ENCODE assay signal across 2 worm cellular contexts in the genomic region with DNA sequence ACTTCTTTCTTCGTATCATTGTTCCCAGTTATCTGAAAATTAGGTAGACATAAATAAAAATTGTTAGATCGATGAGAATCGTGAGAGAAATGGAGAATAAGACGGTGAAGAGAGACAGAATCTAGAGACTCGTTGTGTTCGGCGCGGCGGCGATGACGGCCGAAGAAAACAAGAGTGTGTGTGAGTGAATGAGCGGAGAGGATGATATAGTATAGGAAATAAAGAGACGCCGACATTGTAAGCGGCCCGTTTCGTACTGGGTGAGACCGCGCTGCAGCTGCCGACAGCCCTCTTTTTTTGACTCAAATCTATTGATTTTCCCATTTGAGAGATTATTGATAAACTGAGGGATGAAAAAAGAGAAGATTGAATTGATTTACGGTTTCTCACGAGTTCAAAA.
TF ChIP-seq lines count a peak whose summit lies in the region.

A gene (minus strand): TSS at position 32 of the 400 bp plus-strand sequence.

TF ChIP-seq in whole organism, L4 larva, 104 proteins besides CTCF, POLR2A, EP300 and RAD21 (continued from another document and continues in another):
- TF ChIP-seq spr-1 (tag; optimal IDR thresholded peaks at IDR 0.05; lab: Kevin White, UChicago) (no peak), daf-8 (GFP tag; IDR thresholded peaks at IDR 0.05; lab: Robert Waterston, UW) (no peak), spr-3 (GFP tag; optimal IDR thresholded peaks at IDR 0.05; lab: Kevin White, UChicago) (no peak), dve-1 (tag; optimal IDR thresholded peaks at IDR 0.05; lab: Kevin White, UChicago; ENCODE audit: insufficient read depth) (peak; percentile 34), ceh-82 (tag; optimal IDR thresholded peaks at IDR 0.05; lab: Kevin White, UChicago) (no peak), gei-8 (GFP tag; optimal IDR thresholded peaks at IDR 0.05; lab: Kevin White, UChicago) (no peak), ctbp-1 (GFP tag; IDR thresholded peaks at IDR 0.05; lab: Robert Waterston, UW) (peak; percentile 33; the same call in 1 of the 2 replicates), pha-4 (GFP tag; IDR thresholded peaks at IDR 0.05; lab: Robert Waterston, UW) (no peak), pha-4 (tag; optimal IDR thresholded peaks at IDR 0.05; lab: Kevin White, UChicago) (no peak), lin-15B (tag; optimal IDR thresholded peaks at IDR 0.05; lab: Kevin White, UChicago) (no peak), zip-2 (tag; optimal IDR thresholded peaks at IDR 0.05; lab: Kevin White, UChicago) (no peak), F37D6.2 (tag; optimal IDR thresholded peaks at IDR 0.05; lab: Kevin White, UChicago) (no peak), snpc-4 (tag; optimal IDR thresholded peaks at IDR 0.05; lab: Kevin White, UChicago) (no peak), Y75B8A.6 (GFP tag; IDR thresholded peaks at IDR 0.05; lab: Robert Waterston, UW) (no peak), skn-1 (tag; optimal IDR thresholded peaks at IDR 0.05; lab: Kevin White, UChicago) (no peak), unc-130 (GFP tag; optimal IDR thresholded peaks at IDR 0.05; lab: Kevin White, UChicago) (no peak), set-16 (GFP tag; IDR thresholded peaks at IDR 0.05; lab: Robert Waterston, UW) (no peak), lin-13 (GFP tag; optimal IDR thresholded peaks at IDR 0.05; lab: Kevin White, UChicago) (no peak), zag-1 (tag; optimal IDR thresholded peaks at IDR 0.05; lab: Kevin White, UChicago) (no peak), ces-1 (GFP tag; optimal IDR thresholded peaks at IDR 0.05; lab: Kevin White, UChicago) (no peak), daf-16 (GFP tag; optimal IDR thresholded peaks at IDR 0.05; lab: Kevin White, UChicago) (peak in 1 of 2 experiments; percentile 28), daf-16 (tag; optimal IDR thresholded peaks at IDR 0.05; lab: Kevin White, UChicago) (peak; percentile 65), ceh-28 (tag; optimal IDR thresholded peaks at IDR 0.05; lab: Kevin White, UChicago) (no peak), ceh-44 (GFP tag; IDR thresholded peaks at IDR 0.05; lab: Robert Waterston, UW) (no peak), arid-1 (GFP tag; conservative IDR thresholded peaks at IDR 0.05; lab: Robert Waterston, UW) (0 out of 2 replicates have a peak, but pooled peaks have one; percentile 4), duxl-1 (tag; optimal IDR thresholded peaks at IDR 0.05; lab: Kevin White, UChicago; ENCODE audit: poor library complexity) (no peak), hlh-30 (tag; optimal IDR thresholded peaks at IDR 0.05; lab: Kevin White, UChicago; ENCODE audit: insufficient read depth) (peak; percentile 9), rbr-2 (tag; optimal IDR thresholded peaks at IDR 0.05; lab: Kevin White, UChicago) (peak; percentile 29), nhr-6 (tag; optimal IDR thresholded peaks at IDR 0.05; lab: Kevin White, UChicago) (peak; percentile 5), lin-38 (GFP tag; IDR thresholded peaks at IDR 0.05; lab: Robert Waterston, UW) (peak; percentile 23; the same call in 1 of the 2 replicates), R02D3.7 (tag; optimal IDR thresholded peaks at IDR 0.05; lab: Kevin White, UChicago) (no peak), nhr-77 (tag; optimal IDR thresholded peaks at IDR 0.05; lab: Kevin White, UChicago) (peak; percentile 3), jun-1 (tag; optimal IDR thresholded peaks at IDR 0.05; lab: Kevin White, UChicago) (no peak), hmg-1.1 (GFP tag; IDR thresholded peaks at IDR 0.05; lab: Robert Waterston, UW) (peak; percentile 60; the same call in 1 of the 2 replicates), hif-1 (tag; optimal IDR thresholded peaks at IDR 0.05; lab: Kevin White, UChicago) (no peak), ZK546.5 (tag; optimal IDR thresholded peaks at IDR 0.05; lab: Kevin White, UChicago) (no peak), egl-27 (tag; optimal IDR thresholded peaks at IDR 0.05; lab: Kevin White, UChicago) (no peak), nhr-28 (tag; optimal IDR thresholded peaks at IDR 0.05; lab: Kevin White, UChicago) (peak; percentile 53), hlh-11 (tag; optimal IDR thresholded peaks at IDR 0.05; lab: Kevin White, UChicago) (peak; percentile 70), nhr-237 (tag; optimal IDR thresholded peaks at IDR 0.05; lab: Kevin White, UChicago) (no peak), Y48G9A.11 (GFP tag; IDR thresholded peaks at IDR 0.05; lab: Robert Waterston, UW) (no peak), T26A8.4 (GFP tag; IDR thresholded peaks at IDR 0.05; lab: Robert Waterston, UW) (no peak), daf-12 (tag; optimal IDR thresholded peaks at IDR 0.05; lab: Kevin White, UChicago) (no peak), unc-39 (tag; optimal IDR thresholded peaks at IDR 0.05; lab: Kevin White, UChicago) (no peak), aly-2 (tag; optimal IDR thresholded peaks at IDR 0.05; lab: Kevin White, UChicago) (no peak), snpc-1.2 (GFP tag; IDR thresholded peaks at IDR 0.05; lab: Robert Waterston, UW) (no peak), cey-2 (tag; optimal IDR thresholded peaks at IDR 0.05; lab: Kevin White, UChicago; ENCODE audit: borderline replicate concordance, insufficient read depth) (no peak), T20F7.1 (GFP tag; optimal IDR thresholded peaks at IDR 0.05; lab: Kevin White, UChicago) (no peak), mes-2 (tag; optimal IDR thresholded peaks at IDR 0.05; lab: Kevin White, UChicago; ENCODE audit: poor library complexity, severe bottlenecking) (peak; percentile 59), nhr-76 (tag; optimal IDR thresholded peaks at IDR 0.05; lab: Kevin White, UChicago) (no peak), ztf-7 (tag; optimal IDR thresholded peaks at IDR 0.05; lab: Kevin White, UChicago) (no peak), madf-9 (GFP tag; conservative IDR thresholded peaks at IDR 0.05; lab: Robert Waterston, UW) (0 out of 2 replicates have a peak, but pooled peaks have one; percentile 8), lsy-2 (tag; optimal IDR thresholded peaks at IDR 0.05; lab: Kevin White, UChicago) (peak in 1 of 2 experiments; percentile 45), lin-1 (GFP tag; IDR thresholded peaks at IDR 0.05; lab: Robert Waterston, UW) (no peak), D1046.2 (GFP tag; IDR thresholded peaks at IDR 0.05; lab: Robert Waterston, UW) (no peak), pqm-1 (tag; optimal IDR thresholded peaks at IDR 0.05; lab: Kevin White, UChicago) (no peak), ceh-32 (tag; optimal IDR thresholded peaks at IDR 0.05; lab: Kevin White, UChicago; ENCODE audit: poor library complexity) (no peak), aha-1 (tag; lab: Kevin White, UChicago) (no peak), unc-62 (GFP tag; optimal IDR thresholded peaks at IDR 0.05 in 1 of 2; lab: Kevin White, UChicago) (peak in 1 of 2 experiments; percentile 66), unc-62 (tag; optimal IDR thresholded peaks at IDR 0.05; lab: Kevin White, UChicago) (no peak), ceh-62 (tag; optimal IDR thresholded peaks at IDR 0.05; lab: Kevin White, UChicago) (no peak), zfp-3 (GFP tag; conservative IDR thresholded peaks at IDR 0.05; lab: Robert Waterston, UW) (no peak), ZK337.2 (GFP tag; IDR thresholded peaks at IDR 0.05; lab: Robert Waterston, UW) (no peak), lim-7 (GFP tag; IDR thresholded peaks at IDR 0.05; lab: Robert Waterston, UW) (no peak)

TF ChIP-seq in whole organism, late embryonic, 69 proteins besides CTCF, POLR2A, EP300 and RAD21 (continued from another document):
- TF ChIP-seq odd-2 (tag; optimal IDR thresholded peaks at IDR 0.05; lab: Kevin White, UChicago) (no peak), madf-2 (tag; optimal IDR thresholded peaks at IDR 0.05; lab: Kevin White, UChicago) (no peak), ceh-14 (tag; optimal IDR thresholded peaks at IDR 0.05; lab: Kevin White, UChicago) (peak; percentile 11), unc-86 (tag; optimal IDR thresholded peaks at IDR 0.05; lab: Kevin White, UChicago) (no peak), hlh-13 (GFP tag; optimal IDR thresholded peaks at IDR 0.05; lab: Kevin White, UChicago) (no peak), pqm-1 (tag; optimal IDR thresholded peaks at IDR 0.05; lab: Kevin White, UChicago) (no peak), C38D4.7 (GFP tag; optimal IDR thresholded peaks at IDR 0.05; lab: Kevin White, UChicago) (no peak), ceh-34 (tag; optimal IDR thresholded peaks at IDR 0.05; lab: Kevin White, UChicago) (no peak), T23F11.4 (GFP tag; optimal IDR thresholded peaks at IDR 0.05; lab: Kevin White, UChicago) (no peak), ceh-18 (tag; optimal IDR thresholded peaks at IDR 0.05; lab: Kevin White, UChicago) (no peak), nfya-1 (tag; optimal IDR thresholded peaks at IDR 0.05; lab: Kevin White, UChicago) (peak; percentile 9), sox-2 (GFP tag; IDR thresholded peaks at IDR 0.05; lab: Robert Waterston, UW) (no peak), eyg-1 (tag; optimal IDR thresholded peaks at IDR 0.05; lab: Kevin White, UChicago) (no peak), lim-6 (tag; optimal IDR thresholded peaks at IDR 0.05; lab: Kevin White, UChicago) (no peak)
